Worm (Caenorhabditis elegans): ENCODE measurements around the gene phat-7.

phat-7 gene

ce11 chrV:4041853-4042424 lies 4.3 kb upstream of the phat-7 start, which contains the start of the genes C49G7.10 and irg-2:
C49G7.10 (minus strand) TSS chrV:4042021.
irg-2 (plus strand) TSS chrV:4042181.
- TF ChIP-seq fkh-10 (GFP tag; optimal IDR thresholded peaks at IDR 0.05) (no peak), nhr-19 (GFP tag; conservative IDR thresholded peaks at IDR 0.05) (no peak), ets-5 (GFP tag; IDR thresholded peaks at IDR 0.05) (no peak), dsc-1 (tag; optimal IDR thresholded peaks at IDR 0.05) (no peak), F16B12.6 (tag; optimal IDR thresholded peaks at IDR 0.05) (no peak), aly-2 (tag; optimal IDR thresholded peaks at IDR 0.05) (no peak), lin-39 (tag; optimal IDR thresholded peaks at IDR 0.05) (no peak), rnt-1 (tag; optimal IDR thresholded peaks at IDR 0.05) (no peak), nhr-77 (tag; optimal IDR thresholded peaks at IDR 0.05) (no peak), lir-3 (tag; optimal IDR thresholded peaks at IDR 0.05; ENCODE audit: poor library complexity) (no peak), ztf-4 (tag; optimal IDR thresholded peaks at IDR 0.05) (no peak), ceh-8 (GFP tag; optimal IDR thresholded peaks at IDR 0.05) (no peak), lin-35 (GFP tag; optimal IDR thresholded peaks at IDR 0.05) (no peak), sox-4 (tag; optimal IDR thresholded peaks at IDR 0.05) (no peak), tlp-1 (tag; optimal IDR thresholded peaks at IDR 0.05) (no peak), unc-130 (tag; optimal IDR thresholded peaks at IDR 0.05) (no peak), efl-1 (optimal IDR thresholded peaks at IDR 0.05) (peak in 1 of 2 experiments; percentile 1), efl-1 (GFP tag; optimal IDR thresholded peaks at IDR 0.05 in 1 of 2) (peak; percentile 20 to 90), lsy-2 (tag; optimal IDR thresholded peaks at IDR 0.05) (peak in 1 of 2 experiments; percentile 35), jun-1 (tag; optimal IDR thresholded peaks at IDR 0.05) (no peak), irx-1 (tag; optimal IDR thresholded peaks at IDR 0.05) (no peak), unc-86 (tag; optimal IDR thresholded peaks at IDR 0.05) (no peak), lin-14 (GFP tag; optimal IDR thresholded peaks at IDR 0.05) (no peak), fkh-8 (tag; optimal IDR thresholded peaks at IDR 0.05) (peak; percentile 46), nhr-12 (tag; optimal IDR thresholded peaks at IDR 0.05) (no peak), nhr-84 (tag; optimal IDR thresholded peaks at IDR 0.05) (no peak), hpl-2 (GFP tag; optimal IDR thresholded peaks at IDR 0.05) (no peak), isw-1 (GFP tag; IDR thresholded peaks at IDR 0.05) (0 out of 2 replicates have a peak, but pooled peaks have one; percentile 3), zag-1 (tag; optimal IDR thresholded peaks at IDR 0.05) (peak; percentile 7), xbp-1 (tag; optimal IDR thresholded peaks at IDR 0.05) (no peak), fos-1 (tag; optimal IDR thresholded peaks at IDR 0.05) (no peak), nhr-28 (tag; optimal IDR thresholded peaks at IDR 0.05) (no peak), C04F5.9 (tag; optimal IDR thresholded peaks at IDR 0.05) (no peak), C34B4.2 (tag; optimal IDR thresholded peaks at IDR 0.05) (no peak), swsn-7 (tag; optimal IDR thresholded peaks at IDR 0.05) (no peak), nhr-90 (tag; optimal IDR thresholded peaks at IDR 0.05; ENCODE audit: poor library complexity) (no peak), ceh-90 (tag; optimal IDR thresholded peaks at IDR 0.05) (peak; percentile 19), mdl-1 (tag; optimal IDR thresholded peaks at IDR 0.05) (no peak), ceh-88 (GFP tag; IDR thresholded peaks at IDR 0.05) (no peak), ama-1 (optimal IDR thresholded peaks at IDR 0.05) (no peak), hlh-17 (GFP tag; optimal IDR thresholded peaks at IDR 0.05; ENCODE audit: borderline replicate concordance) (no peak), egl-27 (tag; optimal IDR thresholded peaks at IDR 0.05) (no peak), ces-1 (GFP tag; optimal IDR thresholded peaks at IDR 0.05) (no peak), mef-2 (tag; optimal IDR thresholded peaks at IDR 0.05) (no peak), nhr-20 (tag; optimal IDR thresholded peaks at IDR 0.05) (no peak), hlh-4 (tag; optimal IDR thresholded peaks at IDR 0.05) (no peak), elt-3 (tag; optimal IDR thresholded peaks at IDR 0.05) (no peak), skn-1 (tag; optimal IDR thresholded peaks at IDR 0.05) (peak; percentile 20), dpl-1 (GFP tag; optimal IDR thresholded peaks at IDR 0.05) (no peak), tbx-2 (tag; optimal IDR thresholded peaks at IDR 0.05) (no peak), unc-30 (tag; optimal IDR thresholded peaks at IDR 0.05) (no peak), sptf-1 (tag; optimal IDR thresholded peaks at IDR 0.05) (no peak), elt-2 (tag; optimal IDR thresholded peaks at IDR 0.05) (no peak), mab-9 (GFP tag; IDR thresholded peaks at IDR 0.05) (no peak)
